Worm (Caenorhabditis elegans): ENCODE results near the gene Y43F8B.15.

Gene Y43F8B.15

DNA sequence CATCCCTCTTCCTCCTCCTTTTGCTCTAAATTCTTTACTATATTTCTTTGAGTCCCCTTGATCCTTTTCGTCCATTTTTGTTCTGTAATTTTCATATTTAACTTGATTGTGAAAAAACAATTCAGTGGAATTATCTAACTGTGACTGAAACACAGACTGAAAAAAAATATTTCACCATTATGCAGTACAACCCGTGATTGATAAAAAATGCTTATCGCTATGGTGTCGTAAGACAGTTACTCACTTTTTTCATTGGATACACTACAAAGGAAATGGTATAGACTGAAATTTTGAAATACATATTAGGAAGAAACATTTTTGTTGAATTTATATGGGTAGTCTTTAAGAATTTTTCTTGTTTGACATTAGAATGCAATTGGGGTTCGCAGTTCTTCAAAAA lies 5.7 kb upstream of the Y43F8B.15 start, which contains the start of gene Y43F8B.23:
Y43F8B.23 (minus strand) TSS at position 75 of the 400 bp plus-strand sequence.
- TF ChIP-seq alr-1 (tag; optimal IDR thresholded peaks at IDR 0.05; ENCODE audit: borderline replicate concordance) (no peak), lin-35 (GFP tag; optimal IDR thresholded peaks at IDR 0.05) (peak in 1 of 2 experiments; percentile 7), unc-30 (tag; optimal IDR thresholded peaks at IDR 0.05) (no peak), elt-2 (tag; optimal IDR thresholded peaks at IDR 0.05) (peak; percentile 48), snu-23 (GFP tag; optimal IDR thresholded peaks at IDR 0.05) (no peak), mab-9 (GFP tag; IDR thresholded peaks at IDR 0.05) (no peak), xbp-1 (tag; optimal IDR thresholded peaks at IDR 0.05) (no peak), nhr-47 (tag; optimal IDR thresholded peaks at IDR 0.05) (no peak)

DNA sequence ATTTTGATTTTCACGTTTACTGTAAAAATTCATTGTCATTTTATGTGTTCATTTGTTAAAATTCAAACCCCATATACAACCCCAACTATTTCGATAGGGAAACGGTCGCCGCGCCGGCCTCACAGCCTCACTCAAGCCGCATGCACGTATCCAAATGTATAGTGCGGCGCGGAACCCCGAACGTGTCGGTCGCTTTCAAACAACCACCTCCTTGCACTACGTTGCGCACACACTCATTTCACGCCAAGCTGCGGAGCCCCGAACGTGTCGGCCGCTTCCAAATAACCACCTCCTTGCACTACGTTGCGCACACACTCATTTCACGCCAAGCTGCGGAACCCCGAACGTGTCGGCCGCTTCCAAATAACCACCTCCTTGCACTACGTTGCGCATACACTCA lies 4.9 kb upstream of the Y43F8B.15 start:
- peak; percentile 48 for TF ChIP-seq snpc-4 (tag; optimal IDR thresholded peaks at IDR 0.05)

DNA sequence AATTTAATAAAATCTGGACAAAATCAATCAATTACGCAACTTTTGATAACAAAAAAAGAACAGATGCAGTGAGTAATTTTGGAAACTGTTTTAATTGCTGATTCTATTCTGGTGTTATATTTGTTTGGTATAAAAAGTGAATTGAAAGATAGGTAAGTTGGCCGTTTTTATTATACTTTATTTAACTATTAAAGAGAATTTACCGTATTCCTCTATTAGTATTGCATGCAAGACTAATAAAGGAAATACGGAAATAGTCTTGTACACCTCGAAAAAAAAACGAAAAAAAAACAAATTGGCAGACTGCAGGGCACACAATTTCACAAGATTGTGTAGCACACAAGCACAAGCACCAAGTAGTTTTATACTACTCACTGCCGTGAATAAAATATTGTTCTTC lies 692 bp upstream of the Y43F8B.15 start, which contains the start of gene Y43F8B.25:
Y43F8B.25 (plus strand) TSS at position 301 of the 400 bp plus-strand sequence.
- TF ChIP-seq rnt-1 (tag; optimal IDR thresholded peaks at IDR 0.05) (no peak), swsn-7 (tag; optimal IDR thresholded peaks at IDR 0.05) (no peak), unc-86 (tag; optimal IDR thresholded peaks at IDR 0.05) (no peak), fos-1 (tag; optimal IDR thresholded peaks at IDR 0.05) (no peak), mab-9 (GFP tag; IDR thresholded peaks at IDR 0.05) (no peak), alr-1 (tag; optimal IDR thresholded peaks at IDR 0.05; ENCODE audit: borderline replicate concordance) (no peak), nhr-71 (tag; optimal IDR thresholded peaks at IDR 0.05) (no peak), lin-35 (GFP tag; optimal IDR thresholded peaks at IDR 0.05) (no peak), lin-15B (tag; optimal IDR thresholded peaks at IDR 0.05) (no peak), fkh-10 (GFP tag; optimal IDR thresholded peaks at IDR 0.05) (no peak), nhr-12 (tag; optimal IDR thresholded peaks at IDR 0.05) (no peak), hpl-2 (GFP tag; optimal IDR thresholded peaks at IDR 0.05) (no peak), lin-14 (GFP tag; optimal IDR thresholded peaks at IDR 0.05) (no peak), sup-37 (GFP tag; optimal IDR thresholded peaks at IDR 0.05) (no peak), nhr-19 (GFP tag; conservative IDR thresholded peaks at IDR 0.05) (no peak), ceh-90 (tag; optimal IDR thresholded peaks at IDR 0.05) (no peak), nhr-77 (tag; optimal IDR thresholded peaks at IDR 0.05) (no peak), elt-3 (tag; optimal IDR thresholded peaks at IDR 0.05) (no peak)

DNA sequence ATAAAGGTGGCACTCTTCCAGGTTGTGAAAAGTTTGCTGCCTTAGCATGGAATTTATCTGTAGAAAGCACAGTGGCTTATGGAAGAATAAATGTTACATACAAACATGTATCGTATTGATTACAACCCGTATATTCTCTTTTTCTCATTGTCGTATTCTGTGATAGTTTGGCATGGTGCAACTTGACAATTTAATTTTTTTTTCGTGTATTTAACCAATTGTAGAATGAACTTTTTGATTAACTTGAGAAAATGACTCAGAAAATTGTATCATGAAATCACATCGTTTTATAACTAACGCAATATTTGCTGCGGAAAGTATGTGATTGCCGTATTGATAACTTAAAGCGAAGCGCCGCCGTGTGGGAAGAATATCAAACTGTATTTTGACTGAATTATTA lies 4.8 kb downstream of the Y43F8B.15 start, which contains the start of gene Y43F8B.24:
Y43F8B.24 (plus strand) TSS at position 301 of the 400 bp plus-strand sequence.
- TF ChIP-seq efl-1 (optimal IDR thresholded peaks at IDR 0.05) (no peak), efl-1 (GFP tag; optimal IDR thresholded peaks at IDR 0.05 in 1 of 2) (peak in 1 of 2 experiments; percentile 52), mdl-1 (tag; optimal IDR thresholded peaks at IDR 0.05) (no peak)

DNA sequence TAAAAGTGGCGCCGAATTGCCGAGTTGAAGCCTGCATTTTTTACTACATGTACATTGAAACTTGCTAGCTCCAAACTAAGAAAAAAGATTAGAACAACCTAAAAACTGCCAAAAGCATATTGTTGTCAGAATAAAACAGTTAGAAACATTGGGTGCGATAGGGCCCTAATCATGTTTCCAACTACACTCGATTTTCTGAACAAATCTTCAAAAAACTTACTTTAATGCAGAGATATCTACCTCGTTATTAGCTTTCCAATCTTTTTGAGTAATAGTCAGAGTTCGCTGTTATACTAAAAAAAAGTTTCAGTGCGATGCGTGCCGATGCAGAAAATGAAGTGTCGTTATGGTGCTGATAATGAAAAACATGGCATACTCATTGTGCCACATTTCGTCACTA lies 6.3 kb downstream of the Y43F8B.15 start, which contains the start of the genes Y43F8B.13 and Y43F8B.14:
Y43F8B.13 (plus strand) TSS at position 301 of the 400 bp plus-strand sequence.
Y43F8B.14 (minus strand) TSS at position 322 of the 400 bp plus-strand sequence.
- no peak for TF ChIP-seq ztf-11 (tag; optimal IDR thresholded peaks at IDR 0.05)
- TF ChIP-seq pqm-1 (tag; optimal IDR thresholded peaks at IDR 0.05), result no peak
- TF ChIP-seq lin-14 (GFP tag; optimal IDR thresholded peaks at IDR 0.05), result no peak
- TF ChIP-seq nhr-12 (tag; optimal IDR thresholded peaks at IDR 0.05), result no peak
- no peak for TF ChIP-seq mef-2 (tag; optimal IDR thresholded peaks at IDR 0.05)
- no peak for TF ChIP-seq nhr-76 (tag; optimal IDR thresholded peaks at IDR 0.05)

DNA sequence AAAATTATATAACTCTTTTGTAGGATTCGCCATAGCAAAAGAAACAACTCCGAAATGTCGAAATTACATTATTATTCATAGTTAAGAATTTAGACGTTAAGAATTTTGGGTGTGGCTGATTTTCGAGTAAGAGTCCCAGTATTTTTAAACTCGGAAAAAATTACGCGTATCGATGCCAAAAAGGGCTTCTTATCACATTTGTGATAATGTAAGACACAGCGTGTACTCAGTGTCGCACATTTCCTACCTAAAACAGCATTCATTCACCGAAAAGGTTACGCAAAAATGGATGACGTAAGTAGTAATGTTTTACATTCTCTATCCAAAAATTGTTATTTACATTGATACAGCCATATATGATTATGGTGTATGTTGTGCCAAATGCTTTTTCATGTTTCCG lies 12.4 kb downstream of the Y43F8B.15 start, which contains the start of gene M04C3.5:
M04C3.5 (plus strand) TSS at position 190 of the 400 bp plus-strand sequence.
- no peak for TF ChIP-seq xbp-1 (tag; optimal IDR thresholded peaks at IDR 0.05)
- no peak for TF ChIP-seq snpc-4 (tag; optimal IDR thresholded peaks at IDR 0.05)
- TF ChIP-seq alr-1 (tag; optimal IDR thresholded peaks at IDR 0.05; ENCODE audit: borderline replicate concordance), result no peak
- no peak for TF ChIP-seq dpl-1 (GFP tag; optimal IDR thresholded peaks at IDR 0.05)
- TF ChIP-seq vab-15 (tag; optimal IDR thresholded peaks at IDR 0.05), result no peak
- no peak for TF ChIP-seq ceh-90 (tag; optimal IDR thresholded peaks at IDR 0.05)
- no peak for TF ChIP-seq skn-1 (tag; optimal IDR thresholded peaks at IDR 0.05)
- no peak for TF ChIP-seq tlp-1 (tag; optimal IDR thresholded peaks at IDR 0.05)
- TF ChIP-seq snu-23 (GFP tag; optimal IDR thresholded peaks at IDR 0.05), result no peak
- TF ChIP-seq C16A3.4 (tag; optimal IDR thresholded peaks at IDR 0.05), result no peak
- no peak for TF ChIP-seq C34B4.2 (tag; optimal IDR thresholded peaks at IDR 0.05)
- TF ChIP-seq lin-15B (tag; optimal IDR thresholded peaks at IDR 0.05), result no peak
- no peak for TF ChIP-seq nhr-28 (tag; optimal IDR thresholded peaks at IDR 0.05)
- TF ChIP-seq ama-1 (optimal IDR thresholded peaks at IDR 0.05), result no peak
- TF ChIP-seq irx-1 (tag; optimal IDR thresholded peaks at IDR 0.05), result no peak
- TF ChIP-seq swsn-7 (tag; optimal IDR thresholded peaks at IDR 0.05), result no peak
- no peak for TF ChIP-seq fkh-10 (GFP tag; optimal IDR thresholded peaks at IDR 0.05)
- no peak for TF ChIP-seq aha-1 (tag; optimal IDR thresholded peaks at IDR 0.05)
- TF ChIP-seq nhr-85 (tag), result no peak
- TF ChIP-seq unc-130 (tag; optimal IDR thresholded peaks at IDR 0.05), result no peak

Data from whole organism, L1 larva.